Fruit fly (Drosophila melanogaster): ENCODE measurements around the gene NAAT1.
A peak's percentile ranks its signal among the peaks of the same experiment; 100 is the strongest.

- no peak for TF ChIP-seq Clk (GFP tag; optimal IDR thresholded peaks at IDR 0.05)
- TF ChIP-seq CG12768 (GFP tag; optimal IDR thresholded peaks at IDR 0.05), result no peak
- no peak for TF ChIP-seq kay (GFP tag; ENCODE audit: borderline replicate concordance)
- no peak for TF ChIP-seq CG11617 (GFP tag; optimal IDR thresholded peaks at IDR 0.05)
- TF ChIP-seq pad (GFP tag; optimal IDR thresholded peaks at IDR 0.05), result no peak
- TF ChIP-seq Mnt (GFP tag; optimal IDR thresholded peaks at IDR 0.05), result peak; percentile 42
- TF ChIP-seq bab1 (GFP tag; optimal IDR thresholded peaks at IDR 0.05), result no peak
- TF ChIP-seq tj (GFP tag; optimal IDR thresholded peaks at IDR 0.05), result peak; percentile 16
- no peak for TF ChIP-seq cic (GFP tag; optimal IDR thresholded peaks at IDR 0.05)
- no peak for TF ChIP-seq CG33017 (tag; optimal IDR thresholded peaks at IDR 0.05)
- TF ChIP-seq ovo (GFP tag; optimal IDR thresholded peaks at IDR 0.05), result no peak
Observed at dm6 chrX:5421407-5422250, 11.0 kb upstream of the NAAT1 start, which contains the start of gene Usp16-45.
